Worm (Caenorhabditis elegans): Measurements from ENCODE around the gene dsl-3.

DNA sequence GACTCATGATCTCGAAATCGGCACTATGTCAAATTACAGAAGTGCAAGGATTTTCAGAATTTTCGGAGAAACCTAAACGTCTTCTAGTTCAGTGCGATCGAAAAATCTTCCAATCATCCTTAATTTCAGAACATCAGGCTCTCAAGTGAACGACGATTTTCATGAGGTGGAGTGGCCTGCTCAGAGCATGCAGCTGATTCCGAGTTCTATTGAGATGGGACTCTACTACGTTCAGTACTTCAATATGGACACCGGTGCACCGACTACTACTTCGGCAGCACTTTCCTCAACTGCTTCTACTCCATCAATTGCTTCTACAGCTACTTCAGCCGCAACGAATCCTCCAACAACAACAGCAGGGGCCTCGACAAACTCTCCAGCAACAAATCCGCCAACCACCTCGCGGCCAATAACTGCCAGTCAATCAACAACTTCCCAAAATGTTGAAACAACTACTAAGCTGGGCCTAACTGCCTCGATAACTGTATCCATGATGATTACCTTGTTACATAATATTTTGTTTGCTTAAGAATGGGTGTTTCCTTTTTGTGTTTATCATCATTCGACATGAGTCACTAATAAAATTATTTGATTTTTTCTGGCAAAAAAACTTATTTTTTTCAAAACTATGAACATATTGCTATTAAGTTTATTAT lies 46.5 kb upstream of the dsl-3 start, which contains the start of gene Y41D4B.15:
- TF ChIP-seq ceh-63 (GFP tag; optimal IDR thresholded peaks at IDR 0.05) (no peak), blmp-1 (tag; optimal IDR thresholded peaks at IDR 0.05) (no peak), fkh-10 (GFP tag; optimal IDR thresholded peaks at IDR 0.05) (no peak), mep-1 (tag; optimal IDR thresholded peaks at IDR 0.05) (no peak), pax-3 (tag; optimal IDR thresholded peaks at IDR 0.05) (no peak), egl-13 (tag; optimal IDR thresholded peaks at IDR 0.05) (no peak), zag-1 (tag; optimal IDR thresholded peaks at IDR 0.05) (no peak)

Data from whole organism, L1 larva.